Fruit fly (Drosophila melanogaster) whole organism, embryonic: ENCODE data around the gene CG5003.

Experiments used
- BtbVII ChIP-seq: fragments of 200-800 bp; sonication (Bioruptor generic); optimal IDR thresholded peaks from 3 replicates; lab custom pipeline; 2017; ENCODE audit warnings: missing biosample characterization, mild to moderate bottlenecking, missing genetic modification characterization
- CG10543 ChIP-seq: fragments of 200-800 bp; sonication (Bioruptor generic); optimal IDR thresholded peaks from 3 replicates; lab custom pipeline; 2017; ENCODE audit warnings: missing biosample characterization, mild to moderate bottlenecking, missing genetic modification characterization, moderate library complexity
- CG11085 ChIP-seq: fragments of 200-800 bp; sonication (Bioruptor generic); IDR thresholded peaks from 2 replicates; pipeline ENCODE4 v1.3.6; 2022; ENCODE audit warnings: missing biosample characterization, missing genetic modification characterization
- CG12299 ChIP-seq: fragments of 200-800 bp; sonication (Bioruptor generic); optimal IDR thresholded peaks from 2 replicates; lab custom pipeline; 2018; ENCODE audit warnings: missing biosample characterization, mild to moderate bottlenecking, missing genetic modification characterization
- CG12659 ChIP-seq: fragments of 200-800 bp; sonication (Bioruptor generic); optimal IDR thresholded peaks from 3 replicates; lab custom pipeline; 2017; ENCODE audit warnings: mild to moderate bottlenecking, missing biosample characterization, missing genetic modification reagents, missing genetic modification characterization
- CG13894 ChIP-seq: fragments of 200-800 bp; sonication (Bioruptor generic); optimal IDR thresholded peaks from 3 replicates; lab custom pipeline; 2018; ENCODE audit warnings: missing biosample characterization, mild to moderate bottlenecking, missing genetic modification characterization, moderate library complexity
- CG14050 ChIP-seq: fragments of 200-800 bp; sonication (Bioruptor generic); IDR thresholded peaks from 3 replicates; pipeline ENCODE4 v1.3.6; 2022; ENCODE audit warnings: missing biosample characterization, missing genetic modification characterization
- CG17186 ChIP-seq: fragments of 200-800 bp; sonication (Bioruptor generic); optimal IDR thresholded peaks from 3 replicates; lab custom pipeline; 2017; ENCODE audit warnings: missing biosample characterization, missing genetic modification reagents, missing genetic modification characterization
- CG17361 ChIP-seq: fragments of 200-800 bp; sonication (Bioruptor generic); IDR thresholded peaks from 3 replicates; pipeline ENCODE4 v1.3.6; 2022; ENCODE audit warnings: missing biosample characterization, missing genetic modification characterization
- CG30020 ChIP-seq: fragments of 200-800 bp; optimal IDR thresholded peaks from 2 replicates; lab custom pipeline; 2019; ENCODE audit warnings: missing biosample characterization, mild to moderate bottlenecking, missing genetic modification characterization, moderate library complexity
- CG30403 ChIP-seq: fragments of 200-800 bp; sonication (Bioruptor generic); optimal IDR thresholded peaks from 3 replicates; lab custom pipeline; 2016; ENCODE audit warnings: missing biosample characterization, missing genetic modification characterization
- CG32532 ChIP-seq: fragments of 200-800 bp; sonication (Bioruptor generic); IDR thresholded peaks from 2 replicates; pipeline ENCODE4 v1.3.6; 2022; ENCODE audit warnings: missing biosample characterization, missing genetic modification characterization
- CG32772 ChIP-seq: fragments of 200-800 bp; sonication (Bioruptor generic); IDR thresholded peaks from 2 replicates; pipeline ENCODE4 v1.3.6; 2022; ENCODE audit warnings: missing biosample characterization, missing genetic modification characterization
- CG4360 ChIP-seq: fragments of 200-800 bp; sonication (Bioruptor generic); IDR thresholded peaks from 2 replicates; pipeline ENCODE4 v1.3.6; 2022; ENCODE audit warnings: missing biosample characterization, missing genetic modification characterization
- CG4424 ChIP-seq: fragments of 200-800 bp; sonication (Bioruptor generic); optimal IDR thresholded peaks from 3 replicates; lab custom pipeline; 2016; ENCODE audit warnings: missing biosample characterization, missing genetic modification characterization
- CG5953 ChIP-seq: fragments of 200-800 bp; sonication (Bioruptor generic); IDR thresholded peaks from 2 replicates; pipeline ENCODE4 v1.3.6; 2022; ENCODE audit warnings: missing biosample characterization, missing genetic modification characterization
- CG7357 ChIP-seq: fragments of 200-800 bp; sonication (Bioruptor generic); IDR thresholded peaks from 3 replicates; pipeline ENCODE4 v1.3.6; 2022; ENCODE audit warnings: missing biosample characterization, missing genetic modification characterization
- CG9876 ChIP-seq: fragments of 200-800 bp; sonication (Bioruptor generic); optimal IDR thresholded peaks from 2 replicates; lab custom pipeline; 2016; ENCODE audit warnings: missing biosample characterization, missing genetic modification characterization
- CG9932 ChIP-seq: fragments of 200-800 bp; sonication (Bioruptor generic); IDR thresholded peaks from 2 replicates; pipeline ENCODE4 v1.3.6; 2022; ENCODE audit warnings: missing biosample characterization, missing genetic modification characterization
- D ChIP-seq, 2 experiments: fragments of 200-800 bp in 1 of 2; fragments of >200 bp in 1 of 2; sonication (Bioruptor generic) in 1 of 2; optimal IDR thresholded peaks; 2 replicates in 1 of 2; 3 replicates in 1 of 2; lab custom pipeline; 2017; ENCODE audit warnings: mild to moderate bottlenecking in 1 of 2, missing biosample characterization in 1 of 2, missing genetic modification characterization in 1 of 2, missing genetic modification reagents in 1 of 2
- HLH54F ChIP-seq: fragments of 200-800 bp; sonication (Bioruptor generic); optimal IDR thresholded peaks from 3 replicates; lab custom pipeline; 2016; ENCODE audit warnings: missing biosample characterization, missing genetic modification characterization
- Hand ChIP-seq: fragments of 200-800 bp; sonication (Bioruptor generic); optimal IDR thresholded peaks from 2 replicates; lab custom pipeline; 2017; ENCODE audit warnings: mild to moderate bottlenecking, missing biosample characterization, missing genetic modification reagents, missing genetic modification characterization
- Hr39 ChIP-seq: fragments of >200 bp; optimal IDR thresholded peaks from 2 replicates; lab custom pipeline; 2017
- Max ChIP-seq: fragments of 200-800 bp; sonication (Bioruptor generic); optimal IDR thresholded peaks from 2 replicates; lab custom pipeline; 2016; ENCODE audit warnings: missing biosample characterization, mild to moderate bottlenecking, missing genetic modification characterization
- Meics ChIP-seq: fragments of 200-800 bp; sonication (Bioruptor generic); optimal IDR thresholded peaks from 2 replicates; lab custom pipeline; 2017; ENCODE audit warnings: missing biosample characterization, mild to moderate bottlenecking, missing genetic modification characterization
- Nf-YC ChIP-seq: fragments of 200-800 bp; optimal IDR thresholded peaks from 3 replicates; lab custom pipeline; 2019; ENCODE audit warnings: missing biosample characterization, mild to moderate bottlenecking, missing genetic modification characterization, moderate library complexity
- Sox100B ChIP-seq: fragments of 200-800 bp; sonication (Bioruptor generic); optimal IDR thresholded peaks from 3 replicates; lab custom pipeline; 2018; ENCODE audit warnings: missing biosample characterization, mild to moderate bottlenecking, missing genetic modification characterization
- Trl ChIP-seq, 3 experiments: fragments of >200 bp in 2 of 3; fragments of 200-800 bp in 1 of 3; sonication (Bioruptor generic) in 1 of 3; optimal IDR thresholded peaks; 2 replicates in 1 of 3; 3 replicates in 2 of 3; lab custom pipeline; 2016 to 2017; ENCODE audit warnings: missing biosample characterization in 1 of 3, missing genetic modification characterization in 1 of 3
- Xrp1 ChIP-seq: fragments of 200-800 bp; sonication (Bioruptor generic); IDR thresholded peaks from 2 replicates; pipeline ENCODE4 v1.3.6; 2022; ENCODE audit warnings: missing biosample characterization, missing genetic modification characterization
- abd-A ChIP-seq: fragments of 200-800 bp; sonication (Bioruptor generic); optimal IDR thresholded peaks from 3 replicates; lab custom pipeline; 2019; ENCODE audit warnings: missing biosample characterization, mild to moderate bottlenecking, missing genetic modification characterization, moderate library complexity
- ase ChIP-seq: fragments of 200-800 bp; sonication (Bioruptor generic); IDR thresholded peaks from 3 replicates; pipeline ENCODE4 v1.3.6; 2022; ENCODE audit warnings: missing biosample characterization, missing genetic modification characterization
- ci ChIP-seq: fragments of 200-800 bp; sonication (Bioruptor generic); IDR thresholded peaks from 3 replicates; pipeline ENCODE4 v1.3.6; 2022; ENCODE audit warnings: missing biosample characterization, missing genetic modification characterization
- corto ChIP-seq: fragments of 200-800 bp; sonication (Bioruptor generic); optimal IDR thresholded peaks from 2 replicates; lab custom pipeline; 2016; ENCODE audit warnings: missing biosample characterization, mild to moderate bottlenecking, missing genetic modification characterization, moderate library complexity
- crol ChIP-seq: fragments of 200-800 bp; sonication (Bioruptor generic); IDR thresholded peaks from 2 replicates; pipeline ENCODE4 v1.3.6; 2022; ENCODE audit warnings: missing biosample characterization, missing genetic modification characterization
- da ChIP-seq: fragments of 200-800 bp; sonication (Bioruptor generic); optimal IDR thresholded peaks from 2 replicates; lab custom pipeline; 2016; ENCODE audit warnings: missing biosample characterization, missing genetic modification characterization
- emc ChIP-seq: fragments of 200-800 bp; sonication (Bioruptor generic); optimal IDR thresholded peaks from 2 replicates; lab custom pipeline; 2016; ENCODE audit warnings: missing biosample characterization, missing genetic modification characterization
- en ChIP-seq: fragments of 200-800 bp; sonication (Bioruptor generic); optimal IDR thresholded peaks from 2 replicates; lab custom pipeline; 2016; ENCODE audit warnings: missing biosample characterization, missing genetic modification characterization
- fd3F ChIP-seq: fragments of 200-800 bp; sonication (Bioruptor generic); optimal IDR thresholded peaks from 2 replicates; lab custom pipeline; 2018; ENCODE audit warnings: missing biosample characterization, mild to moderate bottlenecking, missing genetic modification characterization, moderate library complexity
- ftz-f1 ChIP-seq: fragments of 200-800 bp; sonication (Bioruptor generic); optimal IDR thresholded peaks from 2 replicates; lab custom pipeline; 2016; ENCODE audit warnings: missing biosample characterization, missing genetic modification characterization
- gt ChIP-seq: fragments of 200-800 bp; sonication (Bioruptor generic); IDR thresholded peaks from 2 replicates; pipeline ENCODE4 v1.3.6; 2022; ENCODE audit warnings: missing biosample characterization, missing genetic modification characterization
- hkb ChIP-seq, 2 experiments: fragments of 200-800 bp in 1 of 2; fragments of >200 bp in 1 of 2; sonication (Bioruptor generic) in 1 of 2; IDR thresholded peaks in 1 of 2; optimal IDR thresholded peaks in 1 of 2; 2 replicates each; pipeline versions ENCODE4 v1.3.6 to Lab custom; 2017 to 2022; ENCODE audit warnings: missing biosample characterization in 1 of 2, missing genetic modification characterization in 1 of 2
- hth ChIP-seq: fragments of >200 bp; optimal IDR thresholded peaks from 2 replicates; lab custom pipeline; 2017; ENCODE audit warnings: inconsistent platforms
- kah ChIP-seq: fragments of 200-800 bp; sonication (Bioruptor generic); optimal IDR thresholded peaks from 2 replicates; lab custom pipeline; 2018; ENCODE audit warnings: missing biosample characterization, mild to moderate bottlenecking, missing genetic modification characterization
- kni ChIP-seq: fragments of 200-800 bp; sonication (Bioruptor generic); optimal IDR thresholded peaks from 3 replicates; lab custom pipeline; 2017; ENCODE audit warnings: mild to moderate bottlenecking, missing biosample characterization, missing genetic modification reagents, missing genetic modification characterization
- pita ChIP-seq: fragments of 200-800 bp; sonication (Bioruptor generic); optimal IDR thresholded peaks from 2 replicates; lab custom pipeline; 2017; ENCODE audit warnings: missing biosample characterization, mild to moderate bottlenecking, missing genetic modification characterization
- ranshi ChIP-seq: fragments of 200-800 bp; sonication (Bioruptor generic); IDR thresholded peaks from 2 replicates; pipeline ENCODE4 v1.3.6; 2022; ENCODE audit warnings: missing biosample characterization, missing genetic modification characterization
- salm ChIP-seq: fragments of 200-800 bp; sonication (Bioruptor generic); optimal IDR thresholded peaks from 2 replicates; lab custom pipeline; 2018; ENCODE audit warnings: missing biosample characterization, mild to moderate bottlenecking, missing genetic modification characterization
- tna ChIP-seq: fragments of 200-800 bp; sonication (Bioruptor generic); IDR thresholded peaks from 2 replicates; pipeline ENCODE4 v1.3.6; 2022; ENCODE audit warnings: missing biosample characterization, missing genetic modification characterization; ENCODE audit not compliant: partially characterized antibody
- vnd ChIP-seq: fragments of 200-800 bp; sonication (Bioruptor generic); IDR thresholded peaks from 3 replicates; pipeline ENCODE4 v1.3.6; 2022; ENCODE audit warnings: missing biosample characterization, missing genetic modification characterization; ENCODE audit not compliant: partially characterized antibody

CG5003 gene

dm6 chr3R:27922673-27923175, 6.4 kb upstream of the CG5003 start, which contains the start of gene RpL4 (continued):
- peak; percentile 57; the same call in 2 of the 3 replicates for TF ChIP-seq CG14050 (GFP tag; lab: Robert Waterston, UW)
- no peak; the same call in 1 of the 2 replicates for TF ChIP-seq CG4360
- TF ChIP-seq Sox100B (GFP tag; lab: Kevin White, UChicago) = peak; percentile 87
- TF ChIP-seq BtbVII (GFP tag; lab: Kevin White, UChicago) = peak; percentile 87
- TF ChIP-seq CG13894 = peak; percentile 71
- TF ChIP-seq hkb (optimal IDR thresholded peaks at IDR 0.05; lab: Kevin White, UChicago) = no peak
- TF ChIP-seq hkb (GFP tag; IDR thresholded peaks at IDR 0.05; lab: Robert Waterston, UW) = peak; percentile 84
- TF ChIP-seq crol (GFP tag; lab: Robert Waterston, UW) = peak; percentile 38; the same call in 1 of the 2 replicates
- peak; percentile 93 for TF ChIP-seq CG10543 (GFP tag; lab: Kevin White, UChicago)
- peak; percentile 93 for TF ChIP-seq CG12659
- TF ChIP-seq corto (GFP tag; lab: Kevin White, UChicago) = no peak
- peak; percentile 83 for TF ChIP-seq CG17361 (GFP tag; lab: Robert Waterston, UW)
- TF ChIP-seq ranshi (GFP tag; lab: Robert Waterston, UW) = peak; percentile 77
- peak; percentile 81 for TF ChIP-seq fd3F (GFP tag; lab: Kevin White, UChicago)
- TF ChIP-seq vnd (GFP tag; lab: Robert Waterston, UW) = no peak
- TF ChIP-seq Hand (GFP tag; lab: Kevin White, UChicago) = peak; percentile 80
- TF ChIP-seq HLH54F (GFP tag; lab: Kevin White, UChicago) = peak; percentile 75
- TF ChIP-seq Meics = peak; percentile 93
- TF ChIP-seq en (GFP tag; lab: Kevin White, UChicago) = peak; percentile 76
- TF ChIP-seq CG30020 (tag; lab: Kevin White, UChicago) = peak; percentile 38
- no peak for TF ChIP-seq pita (GFP tag; lab: Kevin White, UChicago)
- TF ChIP-seq CG12299 (tag; lab: Kevin White, UChicago) = peak; percentile 54
- TF ChIP-seq Nf-YC = peak; percentile 38
- TF ChIP-seq emc = peak; percentile 66
- TF ChIP-seq ci (GFP tag; lab: Robert Waterston, UW) = peak; percentile 97
- peak; percentile 89 for TF ChIP-seq CG32532
- TF ChIP-seq gt (GFP tag; lab: Robert Waterston, UW) = no peak
- peak; percentile 65 for TF ChIP-seq CG9932 (GFP tag; lab: Robert Waterston, UW)
- TF ChIP-seq CG7357 (GFP tag; lab: Robert Waterston, UW) = no peak
- peak; percentile 58 for TF ChIP-seq kni
- no peak for TF ChIP-seq ftz-f1 (GFP tag; lab: Kevin White, UChicago)
- TF ChIP-seq D (optimal IDR thresholded peaks at IDR 0.05; lab: Kevin White, UChicago) = no peak
- peak; percentile 77 for TF ChIP-seq D (GFP tag; optimal IDR thresholded peaks at IDR 0.05; lab: Kevin White, UChicago)
- TF ChIP-seq abd-A (tag; lab: Kevin White, UChicago) = no peak
- 0 out of 2 replicates have a peak, but pooled peaks have one; percentile 16 for TF ChIP-seq tna (GFP tag; lab: Robert Waterston, UW)
- no peak for TF ChIP-seq Hr39 (lab: Kevin White, UChicago)
- TF ChIP-seq ase (GFP tag; lab: Robert Waterston, UW) = peak; percentile 74; the same call in 2 of the 3 replicates
- no peak; the same call in 1 of the 2 replicates for TF ChIP-seq Xrp1 (GFP tag; lab: Robert Waterston, UW)
- peak; percentile 88 for TF ChIP-seq CG5953 (GFP tag; lab: Robert Waterston, UW)
- peak; percentile 42; the same call in 1 of the 2 replicates for TF ChIP-seq CG32772 (GFP tag; lab: Robert Waterston, UW)
- TF ChIP-seq salm (tag; lab: Kevin White, UChicago) = peak; percentile 76
- no peak for TF ChIP-seq hth (lab: Kevin White, UChicago)
- TF ChIP-seq da = peak; percentile 40
- peak; percentile 60 for TF ChIP-seq CG30403 (GFP tag; lab: Kevin White, UChicago)
- peak; percentile 75 for TF ChIP-seq Max (GFP tag; lab: Kevin White, UChicago)
- peak; percentile 75 for TF ChIP-seq kah
- TF ChIP-seq CG17186 (GFP tag; lab: Kevin White, UChicago) = peak; percentile 56
- no peak for TF ChIP-seq Trl (optimal IDR thresholded peaks at IDR 0.05; lab: Kevin White, UChicago)
- TF ChIP-seq Trl (GFP tag; optimal IDR thresholded peaks at IDR 0.05; lab: Kevin White, UChicago) = peak; percentile 85
- TF ChIP-seq CG11085 (GFP tag; lab: Robert Waterston, UW) = peak; percentile 68; the same call in 1 of the 2 replicates
- TF ChIP-seq CG4424 (GFP tag; lab: Kevin White, UChicago) = peak; percentile 78
- TF ChIP-seq CG9876 (GFP tag; lab: Kevin White, UChicago) = peak; percentile 71
